Worm (Caenorhabditis elegans) whole organism, L1 larva: Measurements from ENCODE around the gene rab-19.

Source experiments
- C04F5.9 ChIP-seq: sonication (generic microtip); optimal IDR thresholded peaks from 2 replicates; lab custom pipeline; 2016; ENCODE audit warnings: missing genetic modification characterization, missing compliant biosample characterization
- C16A3.4 ChIP-seq: fragments of 150-350 bp; optimal IDR thresholded peaks from 2 replicates; lab custom pipeline; 2014; ENCODE audit warnings: missing biosample characterization, missing genetic modification characterization
- aha-1 ChIP-seq: fragments of 150-350 bp; optimal IDR thresholded peaks from 2 replicates; lab custom pipeline; 2014; ENCODE audit warnings: missing biosample characterization, missing genetic modification characterization
- alr-1 ChIP-seq: fragments of 200-800 bp; sonication (Bioruptor generic); optimal IDR thresholded peaks from 2 replicates; lab custom pipeline; 2018; ENCODE audit warnings: borderline replicate concordance, mild to moderate bottlenecking, missing genetic modification characterization, missing compliant biosample characterization
- blmp-1 ChIP-seq: fragments of 150-350 bp; optimal IDR thresholded peaks from 2 replicates; lab custom pipeline; 2014; ENCODE audit warnings: missing biosample characterization, missing genetic modification characterization
- ces-1 ChIP-seq: fragments of 150-350 bp; optimal IDR thresholded peaks from 2 replicates; lab custom pipeline; 2014; ENCODE audit warnings: missing biosample characterization, missing genetic modification reagents, missing genetic modification characterization
- dpl-1 ChIP-seq, 3 experiments: fragments of 150-350 bp in 2 of 3; sonication (generic microtip) in 1 of 3; optimal IDR thresholded peaks; 2 replicates each; lab custom pipeline; 2014 to 2017; ENCODE audit warnings: missing biosample characterization in 3 of 3, missing genetic modification characterization in 3 of 3, missing genetic modification reagents in 3 of 3
- egl-13 ChIP-seq: sonication (generic microtip); optimal IDR thresholded peaks from 2 replicates; lab custom pipeline; 2016; ENCODE audit warnings: missing genotype, missing genetic modification reagents, missing genetic modification characterization, missing compliant biosample characterization
- egl-27 ChIP-seq, 2 experiments: fragments of 150-350 bp in 1 of 2; sonication (generic microtip); optimal IDR thresholded peaks; 3 replicates each; lab custom pipeline; 2017 to 2018; ENCODE audit warnings: missing biosample characterization in 2 of 2, missing genetic modification characterization in 2 of 2, missing genetic modification reagents in 2 of 2
- elt-2 ChIP-seq: sonication (generic microtip); optimal IDR thresholded peaks from 2 replicates; lab custom pipeline; 2016; ENCODE audit warnings: missing genetic modification characterization, mild to moderate bottlenecking, inconsistent platforms, missing compliant biosample characterization, missing genetic modification reagents
- elt-3 ChIP-seq, 6 experiments: fragments of 150-350 bp in 1 of 6; sonication (generic microtip); optimal IDR thresholded peaks; 2 replicates each; lab custom pipeline; 2017 to 2018; ENCODE audit warnings: missing biosample characterization in 6 of 6, missing genetic modification characterization in 6 of 6, inconsistent platforms in 1 of 6
- ets-5 ChIP-seq: fragments of 200-800 bp; sonication (Bioruptor generic); IDR thresholded peaks from 2 replicates; pipeline ENCODE4 v1.3.6; 2022; ENCODE audit warnings: missing genetic modification characterization, missing compliant biosample characterization
- fkh-10 ChIP-seq: sonication (generic microtip); optimal IDR thresholded peaks from 2 replicates; lab custom pipeline; 2017; ENCODE audit warnings: missing biosample characterization, missing genetic modification reagents, missing genetic modification characterization
- fkh-4 ChIP-seq: sonication (generic microtip); optimal IDR thresholded peaks from 2 replicates; lab custom pipeline; 2016; ENCODE audit warnings: missing compliant biosample characterization, missing genetic modification characterization, borderline replicate concordance
- fkh-8 ChIP-seq: sonication (generic microtip); optimal IDR thresholded peaks from 2 replicates; lab custom pipeline; 2016; ENCODE audit warnings: mild to moderate bottlenecking, missing genetic modification characterization, missing compliant biosample characterization
- fos-1 ChIP-seq: fragments of 150-350 bp; optimal IDR thresholded peaks from 2 replicates; lab custom pipeline; 2014; ENCODE audit warnings: missing biosample characterization, missing genetic modification characterization
- hlh-17 ChIP-seq: fragments of 200-800 bp; sonication (Bioruptor generic); optimal IDR thresholded peaks from 2 replicates; lab custom pipeline; 2018; ENCODE audit warnings: missing genetic modification characterization, mild to moderate bottlenecking, missing compliant biosample characterization, moderate library complexity, borderline replicate concordance
- hlh-4 ChIP-seq: sonication (generic microtip); optimal IDR thresholded peaks from 2 replicates; lab custom pipeline; 2016; ENCODE audit warnings: mild to moderate bottlenecking, missing genetic modification characterization, missing compliant biosample characterization
- hpl-2 ChIP-seq: fragments of 150-350 bp; optimal IDR thresholded peaks from 2 replicates; lab custom pipeline; 2014; ENCODE audit warnings: missing biosample characterization, missing genetic modification reagents, missing genetic modification characterization
- irx-1 ChIP-seq: sonication (generic microtip); optimal IDR thresholded peaks from 2 replicates; lab custom pipeline; 2016; ENCODE audit warnings: missing genetic modification characterization, missing compliant biosample characterization
- jun-1 ChIP-seq: fragments of 150-350 bp; optimal IDR thresholded peaks from 2 replicates; lab custom pipeline; 2014; ENCODE audit warnings: missing biosample characterization, missing genetic modification reagents, missing genetic modification characterization
- lin-14 ChIP-seq: fragments of 200-800 bp; sonication (Bioruptor generic); optimal IDR thresholded peaks from 2 replicates; lab custom pipeline; 2018; ENCODE audit warnings: mild to moderate bottlenecking, missing genetic modification characterization, moderate library complexity, missing compliant biosample characterization
- lin-15B ChIP-seq: fragments of 150-350 bp; sonication (generic microtip); optimal IDR thresholded peaks from 3 replicates; lab custom pipeline; 2014; ENCODE audit warnings: missing biosample characterization, missing genetic modification characterization
- lin-35 ChIP-seq, 2 experiments: fragments of 150-350 bp; optimal IDR thresholded peaks; 2 replicates each; lab custom pipeline; 2014; ENCODE audit warnings: missing biosample characterization in 2 of 2, missing genetic modification characterization in 2 of 2, missing genetic modification reagents in 2 of 2
- lsy-2 ChIP-seq, 2 experiments: fragments of 150-350 bp; optimal IDR thresholded peaks; 2 replicates each; lab custom pipeline; 2014; ENCODE audit warnings: missing biosample characterization in 2 of 2, missing genetic modification characterization in 2 of 2
- mdl-1 ChIP-seq, 2 experiments: fragments of 150-350 bp; optimal IDR thresholded peaks; 2 replicates each; lab custom pipeline; 2014 to 2017; ENCODE audit warnings: missing biosample characterization in 2 of 2, missing genetic modification characterization in 2 of 2, inconsistent platforms in 1 of 2
- nhr-11 ChIP-seq: fragments of 150-350 bp; optimal IDR thresholded peaks from 2 replicates; lab custom pipeline; 2014; ENCODE audit warnings: missing biosample characterization, missing genetic modification characterization
- nhr-20 ChIP-seq: sonication (generic microtip); optimal IDR thresholded peaks from 2 replicates; lab custom pipeline; 2016; ENCODE audit warnings: mild to moderate bottlenecking, missing genetic modification characterization, missing compliant biosample characterization
- nhr-237 ChIP-seq: fragments of 150-350 bp; optimal IDR thresholded peaks from 2 replicates; lab custom pipeline; 2014; ENCODE audit warnings: missing biosample characterization, missing genetic modification characterization
- nhr-28 ChIP-seq: fragments of 150-350 bp; optimal IDR thresholded peaks from 2 replicates; lab custom pipeline; 2014; ENCODE audit warnings: missing biosample characterization, missing genetic modification characterization
- nhr-47 ChIP-seq: sonication (generic microtip); optimal IDR thresholded peaks from 2 replicates; lab custom pipeline; 2016; ENCODE audit warnings: mild to moderate bottlenecking, missing genetic modification characterization, moderate library complexity, missing compliant biosample characterization
- nhr-84 ChIP-seq: sonication (generic microtip); optimal IDR thresholded peaks from 2 replicates; lab custom pipeline; 2017; ENCODE audit warnings: missing biosample characterization, missing genetic modification characterization
- nhr-85 ChIP-seq: sonication (generic microtip); peaks from one replicate; lab custom pipeline; 2016; ENCODE audit warnings: missing genetic modification characterization, inconsistent platforms, missing compliant biosample characterization
- nhr-90 ChIP-seq: sonication (generic microtip); optimal IDR thresholded peaks from 2 replicates; lab custom pipeline; 2016; ENCODE audit warnings: mild to moderate bottlenecking, missing genetic modification characterization, missing compliant biosample characterization; ENCODE audit not compliant: poor library complexity
- pag-3 ChIP-seq: sonication (generic microtip); optimal IDR thresholded peaks from 2 replicates; lab custom pipeline; 2017; ENCODE audit warnings: missing genetic modification characterization, mild to moderate bottlenecking, missing compliant biosample characterization, antibody characterized with exemption, borderline replicate concordance; ENCODE audit not compliant: insufficient read depth
- skn-1 ChIP-seq: fragments of 150-350 bp; optimal IDR thresholded peaks from 2 replicates; lab custom pipeline; 2014; ENCODE audit warnings: missing biosample characterization, missing genetic modification characterization
- snpc-4 ChIP-seq: fragments of 150-350 bp; optimal IDR thresholded peaks from 2 replicates; lab custom pipeline; 2014; ENCODE audit warnings: missing biosample characterization, missing genetic modification characterization
- snu-23 ChIP-seq: sonication (generic microtip); optimal IDR thresholded peaks from 2 replicates; lab custom pipeline; 2016; ENCODE audit warnings: missing genetic modification characterization, missing compliant biosample characterization
- tbx-2 ChIP-seq: sonication (generic microtip); optimal IDR thresholded peaks from 2 replicates; lab custom pipeline; 2016; ENCODE audit warnings: missing genetic modification characterization, missing compliant biosample characterization
- unc-30 ChIP-seq: sonication (generic microtip); optimal IDR thresholded peaks from 2 replicates; lab custom pipeline; 2017; ENCODE audit warnings: missing biosample characterization, missing genetic modification characterization
- unc-86 ChIP-seq: sonication (generic microtip); optimal IDR thresholded peaks from 2 replicates; lab custom pipeline; 2016; ENCODE audit warnings: missing genetic modification characterization, missing compliant biosample characterization
- unc-98 ChIP-seq: fragments of 200-800 bp; sonication (Bioruptor generic); IDR thresholded peaks from 2 replicates; pipeline ENCODE4 v1.3.6; 2022; ENCODE audit warnings: missing genetic modification characterization, missing compliant biosample characterization
- xbp-1 ChIP-seq: sonication (generic microtip); optimal IDR thresholded peaks from 2 replicates; lab custom pipeline; 2016; ENCODE audit warnings: missing genetic modification characterization, missing compliant biosample characterization
- zag-1 ChIP-seq: fragments of 150-350 bp; optimal IDR thresholded peaks from 2 replicates; lab custom pipeline; 2014; ENCODE audit warnings: missing biosample characterization, missing genetic modification characterization
- zip-4 ChIP-seq: fragments of 200-800 bp; sonication (Bioruptor generic); optimal IDR thresholded peaks from 2 replicates; lab custom pipeline; 2018; ENCODE audit warnings: mild to moderate bottlenecking, missing genetic modification characterization, moderate library complexity, missing compliant biosample characterization
- ztf-4 ChIP-seq: fragments of 150-350 bp; optimal IDR thresholded peaks from 2 replicates; lab custom pipeline; 2014; ENCODE audit warnings: missing biosample characterization, missing genetic modification characterization

rab-19 gene

DNA sequence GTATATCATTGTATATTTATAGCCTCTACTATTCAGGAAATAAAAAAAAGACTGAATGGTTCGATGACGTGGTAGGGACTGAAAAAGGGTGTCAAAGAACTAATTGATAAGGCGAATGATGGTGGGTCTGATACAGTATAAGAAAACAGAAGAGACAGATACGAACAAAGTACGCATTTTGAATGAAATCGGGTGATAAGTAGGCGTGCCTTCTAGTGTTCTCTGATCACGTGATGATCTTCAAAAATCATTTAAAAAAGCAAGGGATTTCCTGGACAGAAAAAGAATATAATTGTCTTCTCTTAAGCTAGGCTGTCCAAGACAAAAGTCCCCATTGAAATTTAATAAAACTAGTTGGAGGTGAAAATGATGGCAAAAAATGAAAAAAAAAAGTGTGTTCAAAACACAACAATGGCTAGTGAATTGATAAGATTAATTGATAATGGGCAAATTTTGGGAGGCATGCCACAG is 9.1 kb upstream of the rab-19 start (continued):
- TF ChIP-seq xbp-1 (tag; lab: Kevin White, UChicago) (no peak), fkh-10 (no peak), hlh-4 (no peak), hpl-2 (GFP tag; lab: Kevin White, UChicago) (no peak), dpl-1 (GFP tag; optimal IDR thresholded peaks at IDR 0.05; lab: Kevin White, UChicago) (no peak), nhr-237 (tag; lab: Kevin White, UChicago) (no peak), fkh-8 (tag; lab: Kevin White, UChicago) (no peak), zip-4 (GFP tag; lab: Kevin White, UChicago) (no peak), nhr-20 (tag; lab: Kevin White, UChicago) (peak; percentile 76), nhr-84 (no peak), fos-1 (tag; lab: Kevin White, UChicago) (no peak), ets-5 (no peak), aha-1 (tag; lab: Kevin White, UChicago) (no peak), elt-2 (tag; lab: Kevin White, UChicago) (peak; percentile 85), hlh-17 (GFP tag; lab: Kevin White, UChicago) (no peak), nhr-47 (tag; lab: Kevin White, UChicago) (peak; percentile 18), alr-1 (tag; lab: Kevin White, UChicago) (no peak), ces-1 (GFP tag; lab: Kevin White, UChicago) (no peak), unc-86 (no peak), pag-3 (peak; percentile 23), egl-27 (tag; optimal IDR thresholded peaks at IDR 0.05; lab: Kevin White, UChicago) (no peak), ztf-4 (tag; lab: Kevin White, UChicago) (peak; percentile 19), nhr-28 (tag; lab: Kevin White, UChicago) (no peak), egl-13 (tag; lab: Kevin White, UChicago) (no peak), nhr-11 (tag; lab: Kevin White, UChicago) (no peak), skn-1 (tag; lab: Kevin White, UChicago) (no peak), blmp-1 (peak; percentile 36), zag-1 (tag; lab: Kevin White, UChicago) (no peak), C16A3.4 (peak; percentile 7), unc-30 (tag; lab: Kevin White, UChicago) (no peak), nhr-90 (tag; lab: Kevin White, UChicago) (peak; percentile 73), lin-15B (tag; lab: Kevin White, UChicago) (no peak), nhr-85 (tag; lab: Kevin White, UChicago) (peak; percentile 89), jun-1 (tag; lab: Kevin White, UChicago) (no peak), snpc-4 (tag; lab: Kevin White, UChicago) (no peak), lsy-2 (tag; optimal IDR thresholded peaks at IDR 0.05; lab: Kevin White, UChicago) (peak; percentile 24 to 44), tbx-2 (tag; lab: Kevin White, UChicago) (peak; percentile 58), elt-3 (tag; optimal IDR thresholded peaks at IDR 0.05; lab: Kevin White, UChicago) (peak in 3 of 6 experiments; percentile 6 to 82 (median 61)), C04F5.9 (tag; lab: Kevin White, UChicago) (no peak), unc-98 (GFP tag; lab: Robert Waterston, UW) (no peak), snu-23 (GFP tag; lab: Kevin White, UChicago) (peak; percentile 48), irx-1 (no peak), lin-35 (GFP tag; optimal IDR thresholded peaks at IDR 0.05; lab: Kevin White, UChicago) (peak in 1 of 2 experiments; percentile 45), mdl-1 (tag; optimal IDR thresholded peaks at IDR 0.05; lab: Kevin White, UChicago) (peak in 1 of 2 experiments; percentile 26), lin-14 (GFP tag; lab: Kevin White, UChicago) (peak; percentile 65), fkh-4 (no peak)
